Worm (Caenorhabditis elegans): ENCODE data around the gene drl-1.
A peak's percentile ranks its signal among the peaks of the same experiment; 100 is the strongest.

Gene drl-1

ce11 chrIV:283347-283746 lies 41.5 kb upstream of the drl-1 start, which contains the start of gene best-19:
TSS of gene best-19 (plus strand) at chrIV:283647.
- TF ChIP-seq nfyb-1 (GFP tag; IDR thresholded peaks at IDR 0.05): no peak
- no peak for TF ChIP-seq B0336.3 (GFP tag; IDR thresholded peaks at IDR 0.05)
- no peak for TF ChIP-seq F57A8.1 (GFP tag; optimal IDR thresholded peaks at IDR 0.05)
- no peak for TF ChIP-seq F49E8.2 (tag; optimal IDR thresholded peaks at IDR 0.05; ENCODE audit: insufficient read depth)
- no peak for TF ChIP-seq ets-4 (GFP tag; optimal IDR thresholded peaks at IDR 0.05)
- no peak for TF ChIP-seq zfh-2 (GFP tag; conservative IDR thresholded peaks at IDR 0.05)
- no peak for TF ChIP-seq him-1 (tag; optimal IDR thresholded peaks at IDR 0.05)

ce11 chrIV:288027-288426 lies 36.8 kb upstream of the drl-1 start, which contains the start of gene T21D12.14:
TSS of gene T21D12.14 (minus strand) at chrIV:288127.
- TF ChIP-seq D2030.7 (GFP tag; IDR thresholded peaks at IDR 0.05) (no peak), madf-3 (GFP tag; IDR thresholded peaks at IDR 0.05) (no peak), lsy-27 (tag; optimal IDR thresholded peaks at IDR 0.05; ENCODE audit: borderline replicate concordance, insufficient read depth) (no peak), ceh-58 (GFP tag; IDR thresholded peaks at IDR 0.05) (no peak), ztf-28 (GFP tag; IDR thresholded peaks at IDR 0.05) (no peak), die-1 (tag; optimal IDR thresholded peaks at IDR 0.05) (no peak)

ce11 chrIV:290387-290786 lies 34.5 kb upstream of the drl-1 start:
- TF ChIP-seq lsy-27 (tag; optimal IDR thresholded peaks at IDR 0.05; ENCODE audit: borderline replicate concordance, insufficient read depth): no peak
- no peak for TF ChIP-seq lin-26 (GFP tag; IDR thresholded peaks at IDR 0.05)
- TF ChIP-seq nhr-27 (tag; optimal IDR thresholded peaks at IDR 0.05): no peak
- TF ChIP-seq let-607 (tag; optimal IDR thresholded peaks at IDR 0.05): no peak
- no peak for TF ChIP-seq ceh-27 (GFP tag; optimal IDR thresholded peaks at IDR 0.05)
- TF ChIP-seq lin-35 (GFP tag; optimal IDR thresholded peaks at IDR 0.05): no peak
- no peak for TF ChIP-seq snpc-4 (GFP tag; optimal IDR thresholded peaks at IDR 0.05)
- no peak for TF ChIP-seq snpc-4 (tag; optimal IDR thresholded peaks at IDR 0.05)
- no peak for TF ChIP-seq C17E4.6 (GFP tag; IDR thresholded peaks at IDR 0.05)
- TF ChIP-seq cebp-1 (GFP tag; IDR thresholded peaks at IDR 0.05): no peak
- no peak for TF ChIP-seq cebp-1 (tag; optimal IDR thresholded peaks at IDR 0.05)
- no peak for TF ChIP-seq sdz-38 (tag; optimal IDR thresholded peaks at IDR 0.05)
- TF ChIP-seq nhr-90 (tag; optimal IDR thresholded peaks at IDR 0.05): no peak
- TF ChIP-seq pha-4 (tag; optimal IDR thresholded peaks at IDR 0.05): no peak
- TF ChIP-seq atf-7 (tag; optimal IDR thresholded peaks at IDR 0.05): no peak
- TF ChIP-seq ceh-100 (GFP tag; IDR thresholded peaks at IDR 0.05): no peak
- no peak for TF ChIP-seq somi-1 (GFP tag; optimal IDR thresholded peaks at IDR 0.05)
- no peak for TF ChIP-seq sea-2 (GFP tag; IDR thresholded peaks at IDR 0.05)
- TF ChIP-seq F55B11.4 (tag; optimal IDR thresholded peaks at IDR 0.05; ENCODE audit: borderline replicate concordance, insufficient read depth): no peak
- no peak for TF ChIP-seq unc-62 (GFP tag; optimal IDR thresholded peaks at IDR 0.05)

- TF ChIP-seq ccch-3 (GFP tag; optimal IDR thresholded peaks at IDR 0.05): no peak
- peak in 1 of 3 experiments; percentile 36 for TF ChIP-seq lin-35 (GFP tag; optimal IDR thresholded peaks at IDR 0.05)
Observed at ce11 chrIV:291356-291755, 33.5 kb upstream of the drl-1 start, which contains the start of gene T21D12.7. TSS of gene T21D12.7 (minus strand) at chrIV:291456.

Measured in whole organism, young adult.